Fruit fly (Drosophila melanogaster) whole organism, embryonic: ENCODE measurements around the gene CG16710.

Source experiments
- Awh ChIP-seq: fragments of 200-800 bp; sonication (Bioruptor generic); IDR thresholded peaks from 2 replicates; pipeline ENCODE4, ENCODE4 v1.3.6; 2022; ENCODE audit warnings: missing biosample characterization, missing genetic modification characterization
- Bgb ChIP-seq: fragments of 200-800 bp; sonication (Bioruptor generic); IDR thresholded peaks from 2 replicates; pipeline ENCODE4 v1.3.6; 2022; ENCODE audit warnings: missing biosample characterization, missing genetic modification characterization; ENCODE audit not compliant: partially characterized antibody
- CG10267 ChIP-seq: fragments of 200-800 bp; sonication (Bioruptor generic); optimal IDR thresholded peaks from 2 replicates; lab custom pipeline; 2018; ENCODE audit warnings: missing biosample characterization, mild to moderate bottlenecking, missing genetic modification characterization, moderate library complexity
- CG10321 ChIP-seq: fragments of 200-800 bp; sonication (Bioruptor generic); IDR thresholded peaks from 2 replicates; pipeline ENCODE4 v1.3.6; 2022; ENCODE audit warnings: missing biosample characterization, missing genetic modification characterization
- CG10543 ChIP-seq: fragments of 200-800 bp; sonication (Bioruptor generic); optimal IDR thresholded peaks from 3 replicates; lab custom pipeline; 2017; ENCODE audit warnings: missing biosample characterization, mild to moderate bottlenecking, missing genetic modification characterization, moderate library complexity
- CG11247 ChIP-seq: fragments of 200-800 bp; sonication (Bioruptor generic); IDR thresholded peaks from 2 replicates; pipeline ENCODE4 v1.3.6; 2022; ENCODE audit warnings: missing biosample characterization, missing genetic modification characterization
- CG11695 ChIP-seq: fragments of 200-800 bp; sonication (Bioruptor generic); IDR thresholded peaks from 3 replicates; pipeline ENCODE4 v1.3.6; 2022; ENCODE audit warnings: missing biosample characterization, missing genetic modification characterization
- CG12155 ChIP-seq: fragments of 200-800 bp; sonication (Bioruptor generic); optimal IDR thresholded peaks from 3 replicates; lab custom pipeline; 2016; ENCODE audit warnings: missing biosample characterization, missing genetic modification characterization
- CG13424 ChIP-seq: fragments of 200-800 bp; sonication (Bioruptor generic); optimal IDR thresholded peaks from 2 replicates; lab custom pipeline; 2019; ENCODE audit warnings: missing biosample characterization, mild to moderate bottlenecking, missing genetic modification characterization, moderate library complexity
- CG2120 ChIP-seq: fragments of 200-800 bp; sonication (Bioruptor generic); optimal IDR thresholded peaks from 3 replicates; lab custom pipeline; 2016; ENCODE audit warnings: missing biosample characterization, missing genetic modification characterization
- CG2199 ChIP-seq: fragments of 200-800 bp; sonication (Bioruptor generic); IDR thresholded peaks from 3 replicates; pipeline ENCODE4 v1.3.6; 2022; ENCODE audit warnings: missing biosample characterization, missing genetic modification characterization
- CG2202 ChIP-seq: fragments of 200-800 bp; sonication (Bioruptor generic); optimal IDR thresholded peaks from 2 replicates; lab custom pipeline; 2018; ENCODE audit warnings: missing biosample characterization, mild to moderate bottlenecking, missing genetic modification characterization
- CG31224 ChIP-seq: fragments of 200-800 bp; sonication (Bioruptor generic); IDR thresholded peaks from 2 replicates; pipeline ENCODE4 v1.3.6; 2022; ENCODE audit warnings: missing biosample characterization, missing genetic modification characterization
- CG3163 ChIP-seq: fragments of 200-800 bp; sonication (Bioruptor generic); optimal IDR thresholded peaks from 3 replicates; lab custom pipeline; 2016; ENCODE audit warnings: missing biosample characterization, missing genetic modification characterization
- CG33557 ChIP-seq: fragments of 200-800 bp; sonication (Bioruptor generic); optimal IDR thresholded peaks from 2 replicates; lab custom pipeline; 2019; ENCODE audit warnings: missing biosample characterization, mild to moderate bottlenecking, missing genetic modification characterization, moderate library complexity
- CG34376 ChIP-seq: fragments of 200-800 bp; sonication (Bioruptor generic); optimal IDR thresholded peaks from 2 replicates; lab custom pipeline; 2018; ENCODE audit warnings: missing biosample characterization, mild to moderate bottlenecking, missing genetic modification characterization
- CG6175 ChIP-seq: fragments of 200-800 bp; sonication (Bioruptor generic); IDR thresholded peaks from 3 replicates; pipeline ENCODE4 v1.3.6; 2022; ENCODE audit warnings: missing biosample characterization, missing genetic modification characterization
- CG7556 ChIP-seq: fragments of 200-800 bp; sonication (Bioruptor generic); optimal IDR thresholded peaks from 2 replicates; lab custom pipeline; 2017; ENCODE audit warnings: missing biosample characterization, mild to moderate bottlenecking, missing genetic modification characterization
- CG8478 ChIP-seq: fragments of >200 bp; optimal IDR thresholded peaks from 2 replicates; lab custom pipeline; 2018
- CG8944 ChIP-seq: fragments of 200-800 bp; sonication (Bioruptor generic); optimal IDR thresholded peaks from 3 replicates; lab custom pipeline; 2016; ENCODE audit warnings: missing biosample characterization, missing genetic modification characterization
- CoRest ChIP-seq: fragments of 200-800 bp; sonication (Bioruptor generic); optimal IDR thresholded peaks from 3 replicates; lab custom pipeline; 2018; ENCODE audit warnings: missing biosample characterization, mild to moderate bottlenecking, missing genetic modification characterization, moderate library complexity
- Deaf1 ChIP-seq: fragments of 200-800 bp; optimal IDR thresholded peaks from 3 replicates; lab custom pipeline; 2019; ENCODE audit warnings: missing biosample characterization, mild to moderate bottlenecking, missing genetic modification characterization, moderate library complexity
- Doc3 ChIP-seq: fragments of 200-800 bp; sonication (Bioruptor generic); IDR thresholded peaks from 3 replicates; pipeline ENCODE4 v1.3.6; 2022; ENCODE audit warnings: missing biosample characterization, missing genetic modification characterization; ENCODE audit not compliant: partially characterized antibody
- E2f2 ChIP-seq: fragments of 200-800 bp; sonication (Bioruptor generic); IDR thresholded peaks from 2 replicates; pipeline ENCODE4 v1.3.6; 2022; ENCODE audit warnings: missing biosample characterization, missing genetic modification characterization
- Ets65A ChIP-seq: fragments of 200-800 bp; sonication (Bioruptor generic); peaks from one replicate; lab custom pipeline; 2016; ENCODE audit warnings: missing biosample characterization, missing genetic modification characterization
- Gsc ChIP-seq: fragments of 200-800 bp; sonication (Bioruptor generic); IDR thresholded peaks from 2 replicates; pipeline ENCODE4 v1.3.6; 2022; ENCODE audit warnings: missing biosample characterization, missing genetic modification characterization
- HLH4C ChIP-seq: fragments of 200-800 bp; sonication (Bioruptor generic); IDR thresholded peaks from 3 replicates; pipeline ENCODE4 v1.3.6; 2022; ENCODE audit warnings: missing biosample characterization, missing genetic modification characterization; ENCODE audit not compliant: partially characterized antibody
- Oli ChIP-seq: fragments of 200-800 bp; sonication (Bioruptor generic); optimal IDR thresholded peaks from 2 replicates; lab custom pipeline; 2018; ENCODE audit warnings: missing biosample characterization, mild to moderate bottlenecking, missing genetic modification characterization, moderate library complexity
- Scr ChIP-seq: fragments of 200-800 bp; sonication (Bioruptor generic); IDR thresholded peaks from 2 replicates; pipeline ENCODE4 v1.3.6; 2022; ENCODE audit warnings: missing biosample characterization, missing genetic modification characterization; ENCODE audit not compliant: partially characterized antibody
- Stat92E ChIP-seq, 3 experiments: fragments of >200 bp in 2 of 3; fragments of 200-800 bp in 1 of 3; sonication (Bioruptor generic) in 1 of 3; optimal IDR thresholded peaks; 2 replicates each; lab custom pipeline; 2017 to 2019; ENCODE audit warnings: missing biosample characterization in 3 of 3, missing genetic modification characterization in 3 of 3, mild to moderate bottlenecking in 1 of 3, moderate library complexity in 1 of 3
- Tbp ChIP-seq: fragments of >200 bp; optimal IDR thresholded peaks from 2 replicates; lab custom pipeline; 2018; ENCODE audit warnings: missing biosample characterization, missing genetic modification characterization
- bab2 ChIP-seq: fragments of 200-800 bp; sonication (Bioruptor generic); optimal IDR thresholded peaks from 2 replicates; lab custom pipeline; 2016; ENCODE audit warnings: missing biosample characterization, missing genetic modification characterization
- chinmo ChIP-seq: fragments of 200-800 bp; sonication (Bioruptor generic); IDR thresholded peaks from 4 replicates; pipeline ENCODE4 v1.3.6; 2022; ENCODE audit warnings: missing biosample characterization, missing genetic modification characterization; ENCODE audit not compliant: partially characterized antibody
- chm ChIP-seq: fragments of 200-800 bp; sonication (Bioruptor generic); IDR thresholded peaks from 2 replicates; pipeline ENCODE4 v1.3.6; 2022; ENCODE audit warnings: missing biosample characterization, missing genetic modification characterization
- corto ChIP-seq: fragments of 200-800 bp; sonication (Bioruptor generic); optimal IDR thresholded peaks from 2 replicates; lab custom pipeline; 2016; ENCODE audit warnings: missing biosample characterization, mild to moderate bottlenecking, missing genetic modification characterization, moderate library complexity
- dimm ChIP-seq: fragments of 200-800 bp; sonication (Bioruptor generic); IDR thresholded peaks from 2 replicates; pipeline ENCODE4 v1.3.6; 2022; ENCODE audit warnings: missing biosample characterization, missing genetic modification characterization
- exex ChIP-seq: fragments of 200-800 bp; sonication (Bioruptor generic); optimal IDR thresholded peaks from 4 replicates; lab custom pipeline; 2018; ENCODE audit warnings: missing biosample characterization, mild to moderate bottlenecking, missing genetic modification characterization, moderate library complexity
- ftz-f1 ChIP-seq: fragments of 200-800 bp; sonication (Bioruptor generic); optimal IDR thresholded peaks from 2 replicates; lab custom pipeline; 2016; ENCODE audit warnings: missing biosample characterization, missing genetic modification characterization
- gcm ChIP-seq: fragments of 200-800 bp; sonication (Bioruptor generic); optimal IDR thresholded peaks from 2 replicates; lab custom pipeline; 2019; ENCODE audit warnings: missing biosample characterization, mild to moderate bottlenecking, missing genetic modification characterization, moderate library complexity
- gcm2 ChIP-seq: fragments of 200-800 bp; sonication (Bioruptor generic); optimal IDR thresholded peaks from 2 replicates; lab custom pipeline; 2016; ENCODE audit warnings: missing biosample characterization, missing genetic modification characterization
- hb ChIP-seq: fragments of 200-800 bp; sonication (Bioruptor generic); IDR thresholded peaks from 3 replicates; pipeline ENCODE4 v1.3.6; 2022; ENCODE audit warnings: missing biosample characterization, missing genetic modification characterization; ENCODE audit not compliant: partially characterized antibody
- hbn ChIP-seq: fragments of 200-800 bp; sonication (Bioruptor generic); IDR thresholded peaks from 2 replicates; pipeline ENCODE4 v1.3.6; 2022; ENCODE audit warnings: missing biosample characterization, missing genetic modification characterization; ENCODE audit not compliant: partially characterized antibody
- phol ChIP-seq: fragments of 200-800 bp; sonication (Bioruptor generic); optimal IDR thresholded peaks from 3 replicates; lab custom pipeline; 2018; ENCODE audit warnings: missing biosample characterization, mild to moderate bottlenecking, missing genetic modification characterization, moderate library complexity
- run ChIP-seq: fragments of 200-800 bp; sonication (Bioruptor generic); optimal IDR thresholded peaks from 3 replicates; lab custom pipeline; 2018; ENCODE audit warnings: missing biosample characterization, mild to moderate bottlenecking, missing genetic modification characterization
- sc ChIP-seq, 3 experiments: fragments of >200 bp in 2 of 3; fragments of 200-800 bp in 1 of 3; sonication (Bioruptor generic) in 1 of 3; optimal IDR thresholded peaks; 2 replicates in 2 of 3; 3 replicates in 1 of 3; lab custom pipeline; 2017; ENCODE audit warnings: mild to moderate bottlenecking in 1 of 3, missing biosample characterization in 1 of 3, missing genetic modification characterization in 1 of 3, missing genetic modification reagents in 1 of 3
- sd ChIP-seq: fragments of 200-800 bp; sonication (Bioruptor generic); optimal IDR thresholded peaks from 3 replicates; lab custom pipeline; 2018; ENCODE audit warnings: missing biosample characterization, mild to moderate bottlenecking, missing genetic modification characterization, moderate library complexity
- seq ChIP-seq: fragments of 200-800 bp; sonication (Bioruptor generic); IDR thresholded peaks from 2 replicates; pipeline ENCODE4 v1.3.6; 2022; ENCODE audit warnings: missing biosample characterization, missing genetic modification characterization
- sug ChIP-seq: fragments of 200-800 bp; optimal IDR thresholded peaks from 2 replicates; lab custom pipeline; 2019; ENCODE audit warnings: missing biosample characterization, mild to moderate bottlenecking, missing genetic modification characterization, moderate library complexity
- wek ChIP-seq: fragments of 200-800 bp; sonication (Bioruptor generic); optimal IDR thresholded peaks from 3 replicates; lab custom pipeline; 2018; ENCODE audit warnings: missing biosample characterization, mild to moderate bottlenecking, missing genetic modification characterization, moderate library complexity
- wor ChIP-seq: fragments of 200-800 bp; sonication (Bioruptor generic); IDR thresholded peaks from 2 replicates; pipeline ENCODE4 v1.3.6; 2022; ENCODE audit warnings: missing biosample characterization, missing genetic modification characterization
- yki ChIP-seq: fragments of >200 bp; optimal IDR thresholded peaks from 3 replicates; lab custom pipeline; 2018

Gene CG16710

dm6 chr3R:23711195-23711594 lies 28.9 kb downstream of the CG16710 start, which contains the start of gene CG10300 (continued):
- no peak for TF ChIP-seq CG12155 (GFP tag; lab: Kevin White, UChicago)
- TF ChIP-seq seq: no peak
- TF ChIP-seq CoRest (tag; lab: Kevin White, UChicago): no peak
- TF ChIP-seq Stat92E (GFP tag; optimal IDR thresholded peaks at IDR 0.05; lab: Kevin White, UChicago): no peak
- no peak for TF ChIP-seq ftz-f1 (GFP tag; lab: Kevin White, UChicago)
- no peak for TF ChIP-seq sc (optimal IDR thresholded peaks at IDR 0.05; lab: Kevin White, UChicago)
- TF ChIP-seq sc (GFP tag; optimal IDR thresholded peaks at IDR 0.05; lab: Kevin White, UChicago): no peak
- TF ChIP-seq CG10321 (GFP tag; lab: Robert Waterston, UW): no peak
- TF ChIP-seq gcm2 (GFP tag; lab: Kevin White, UChicago): no peak
- no peak for TF ChIP-seq gcm
- TF ChIP-seq CG34376 (GFP tag; lab: Kevin White, UChicago): peak; percentile 53
- TF ChIP-seq CG10543 (GFP tag; lab: Kevin White, UChicago): peak; percentile 11
- TF ChIP-seq chinmo: 0 out of 4 replicates have a peak, but pooled peaks have one; percentile 42
- peak; percentile 29 for TF ChIP-seq exex (tag; lab: Kevin White, UChicago)
- peak; percentile 64 for TF ChIP-seq sd
- no peak for TF ChIP-seq wek
- TF ChIP-seq Awh (GFP tag; lab: Robert Waterston, UW): no peak
- no peak for TF ChIP-seq Ets65A
- no peak for TF ChIP-seq CG8944 (GFP tag; lab: Kevin White, UChicago)
- no peak for TF ChIP-seq CG33557 (GFP tag; lab: Kevin White, UChicago)
- TF ChIP-seq wor: no peak
- TF ChIP-seq Doc3 (GFP tag; lab: Robert Waterston, UW): no peak
- TF ChIP-seq CG2199: no peak
- TF ChIP-seq sug (tag; lab: Kevin White, UChicago): peak; percentile 52
- TF ChIP-seq hb (GFP tag; lab: Robert Waterston, UW): no peak
- TF ChIP-seq Deaf1 (tag; lab: Kevin White, UChicago): peak; percentile 58
- TF ChIP-seq corto (GFP tag; lab: Kevin White, UChicago): no peak

- TF ChIP-seq CG11247 (GFP tag; lab: Robert Waterston, UW) (no peak), chm (GFP tag; lab: Robert Waterston, UW) (peak; percentile 58; the same call in 1 of the 2 replicates), yki (lab: Kevin White, UChicago) (no peak), Tbp (GFP tag; lab: Kevin White, UChicago) (no peak), E2f2 (GFP tag; lab: Robert Waterston, UW) (peak; percentile 39; the same call in 1 of the 2 replicates), hbn (GFP tag; lab: Robert Waterston, UW) (no peak), Gsc (GFP tag; lab: Robert Waterston, UW) (no peak), CG10267 (tag; lab: Kevin White, UChicago) (peak; percentile 55), CG2120 (GFP tag; lab: Kevin White, UChicago) (peak; percentile 39), CG2202 (tag; lab: Kevin White, UChicago) (peak; percentile 29), CG11695 (peak; percentile 39; the same call in 1 of the 3 replicates), run (tag; lab: Kevin White, UChicago) (peak; percentile 1), CG31224 (no peak), Scr (GFP tag; lab: Robert Waterston, UW) (no peak), Bgb (GFP tag; lab: Robert Waterston, UW) (no peak), CG8478 (lab: Kevin White, UChicago) (no peak), CG7556 (peak; percentile 45), dimm (GFP tag; lab: Robert Waterston, UW) (0 out of 2 replicates have a peak, but pooled peaks have one; percentile 12), CG13424 (peak; percentile 66), CG3163 (GFP tag; lab: Kevin White, UChicago) (no peak), HLH4C (GFP tag; lab: Robert Waterston, UW) (no peak), phol (tag; lab: Kevin White, UChicago) (peak; percentile 76), CG6175 (GFP tag; lab: Robert Waterston, UW) (no peak), bab2 (GFP tag; lab: Kevin White, UChicago) (peak; percentile 56), Oli (tag; lab: Kevin White, UChicago) (peak; percentile 70)
These were observed 31.6 kb downstream of the CG16710 start for dm6 chr3R:23713901-23714300.
